Worm (Caenorhabditis elegans) whole organism, young adult: ENCODE measurements around the gene col-166.

Experiments
- B0035.1 ChIP-seq: sonication (generic microtip); optimal IDR thresholded peaks from 2 replicates; lab custom pipeline; 2016; ENCODE audit warnings: missing genetic modification characterization, mild to moderate bottlenecking, missing compliant biosample characterization, missing genotype, missing genetic modification reagents
- B0261.1 ChIP-seq: sonication (generic microtip); optimal IDR thresholded peaks from 2 replicates; lab custom pipeline; 2016; ENCODE audit warnings: mild to moderate bottlenecking, missing genetic modification characterization, moderate library complexity, missing compliant biosample characterization
- C06A6.2 ChIP-seq: fragments of 200-800 bp; sonication (Bioruptor generic); conservative IDR thresholded peaks from 2 replicates; pipeline ENCODE4 v1.3.6; 2022; ENCODE audit warnings: missing genetic modification characterization, missing compliant biosample characterization
- F49E8.2 ChIP-seq: sonication (generic microtip); optimal IDR thresholded peaks from 3 replicates; lab custom pipeline; 2017; ENCODE audit warnings: missing genetic modification characterization, mild to moderate bottlenecking, missing compliant biosample characterization, antibody characterized with exemption, moderate library complexity; ENCODE audit not compliant: insufficient read depth
- K12H6.12 ChIP-seq: fragments of 200-800 bp; sonication (Bioruptor generic); optimal IDR thresholded peaks from 2 replicates; lab custom pipeline; 2018; ENCODE audit warnings: mild to moderate bottlenecking, missing genetic modification characterization, missing compliant biosample characterization
- athp-1 ChIP-seq: sonication (generic microtip); optimal IDR thresholded peaks from 2 replicates; lab custom pipeline; 2017; ENCODE audit warnings: mild to moderate bottlenecking, missing genetic modification characterization, missing compliant biosample characterization
- attf-5 ChIP-seq: fragments of 200-800 bp; sonication (Bioruptor generic); optimal IDR thresholded peaks from 2 replicates; lab custom pipeline; 2018; ENCODE audit warnings: mild to moderate bottlenecking, missing genetic modification characterization, missing compliant biosample characterization
- attf-6 ChIP-seq: fragments of 200-800 bp; sonication (Bioruptor generic); IDR thresholded peaks from 2 replicates; pipeline ENCODE4 v1.3.6; 2022; ENCODE audit warnings: missing genetic modification reagents, missing genetic modification characterization, missing compliant biosample characterization
- ccch-3 ChIP-seq: fragments of 200-800 bp; sonication (Bioruptor generic); optimal IDR thresholded peaks from 2 replicates; lab custom pipeline; 2018; ENCODE audit warnings: mild to moderate bottlenecking, missing genetic modification characterization, missing compliant biosample characterization
- cebp-2 ChIP-seq: fragments of 200-800 bp; sonication (Bioruptor generic); IDR thresholded peaks from 2 replicates; pipeline ENCODE4 v1.3.6; 2022; ENCODE audit warnings: missing genetic modification characterization, missing compliant biosample characterization
- ceh-91 ChIP-seq: fragments of 200-800 bp; sonication (Bioruptor generic); IDR thresholded peaks from 2 replicates; pipeline ENCODE4 v1.3.6; 2022; ENCODE audit warnings: missing genetic modification reagents, missing genetic modification characterization, missing compliant biosample characterization
- chd-7 ChIP-seq: sonication (generic microtip); optimal IDR thresholded peaks from 2 replicates; lab custom pipeline; 2016; ENCODE audit warnings: mild to moderate bottlenecking, missing genetic modification characterization, moderate library complexity, missing compliant biosample characterization
- die-1 ChIP-seq: sonication (generic microtip); optimal IDR thresholded peaks from 2 replicates; lab custom pipeline; 2016; ENCODE audit warnings: missing genotype, mild to moderate bottlenecking, missing genetic modification characterization, missing compliant biosample characterization
- dox-1 ChIP-seq: fragments of 200-800 bp; sonication (Bioruptor generic); IDR thresholded peaks from 2 replicates; pipeline ENCODE4 v1.3.6; 2022; ENCODE audit warnings: missing genetic modification reagents, missing genetic modification characterization, missing compliant biosample characterization
- egl-18 ChIP-seq: fragments of 200-800 bp; sonication (Bioruptor generic); IDR thresholded peaks from 2 replicates; pipeline ENCODE4 v1.3.6; 2022; ENCODE audit warnings: missing genetic modification reagents, missing genetic modification characterization, missing compliant biosample characterization
- egl-44 ChIP-seq: fragments of 200-800 bp; sonication (Bioruptor generic); IDR thresholded peaks from 2 replicates; pipeline ENCODE4 v1.3.6; 2022; ENCODE audit warnings: missing genetic modification reagents, missing genetic modification characterization, missing compliant biosample characterization
- ekl-4 ChIP-seq: fragments of 200-800 bp; sonication (Bioruptor generic); IDR thresholded peaks from 2 replicates; pipeline ENCODE4 v1.3.6; 2022; ENCODE audit warnings: missing genetic modification reagents, missing genetic modification characterization, missing compliant biosample characterization
- him-1 ChIP-seq: sonication (generic microtip); optimal IDR thresholded peaks from 2 replicates; lab custom pipeline; 2016; ENCODE audit warnings: missing genotype, missing genetic modification reagents, missing genetic modification characterization, missing compliant biosample characterization
- hlh-12 ChIP-seq: sonication (generic microtip); optimal IDR thresholded peaks from 2 replicates; lab custom pipeline; 2016; ENCODE audit warnings: missing genetic modification characterization, missing compliant biosample characterization
- hmg-1.2 ChIP-seq: fragments of 200-800 bp; sonication (Bioruptor generic); IDR thresholded peaks from 2 replicates; pipeline ENCODE4 v1.3.6; 2022; ENCODE audit warnings: missing genetic modification reagents, missing genetic modification characterization, missing compliant biosample characterization
- hmg-20 ChIP-seq: fragments of 200-800 bp; sonication (Bioruptor generic); IDR thresholded peaks from 2 replicates; pipeline ENCODE4 v1.3.6; 2022; ENCODE audit warnings: missing genetic modification reagents, missing genetic modification characterization, missing compliant biosample characterization
- hrde-1 ChIP-seq: sonication (generic microtip); optimal IDR thresholded peaks from 2 replicates; lab custom pipeline; 2016; ENCODE audit warnings: missing genetic modification characterization, mild to moderate bottlenecking, missing compliant biosample characterization, moderate library complexity, missing genotype, missing genetic modification reagents, borderline replicate concordance
- lag-1 ChIP-seq: fragments of 200-800 bp; sonication (Bioruptor generic); IDR thresholded peaks from 2 replicates; pipeline ENCODE4 v1.3.6; 2022; ENCODE audit warnings: missing genetic modification reagents, missing genetic modification characterization, missing compliant biosample characterization
- lin-35 ChIP-seq, 3 experiments: fragments of 150-350 bp in 2 of 3; sonication (generic microtip) in 1 of 3; optimal IDR thresholded peaks; 2 replicates each; lab custom pipeline; 2014 to 2018; ENCODE audit warnings: missing biosample characterization in 3 of 3, missing genetic modification characterization in 3 of 3, missing genetic modification reagents in 3 of 3
- lin-54 ChIP-seq: fragments of 200-800 bp; sonication (Bioruptor generic); optimal IDR thresholded peaks from 2 replicates; lab custom pipeline; 2018; ENCODE audit warnings: mild to moderate bottlenecking, missing genetic modification characterization, missing compliant biosample characterization
- madf-10 ChIP-seq: sonication (generic microtip); optimal IDR thresholded peaks from 2 replicates; lab custom pipeline; 2016; ENCODE audit warnings: mild to moderate bottlenecking, missing genetic modification characterization, missing compliant biosample characterization
- mes-4 ChIP-seq: sonication (generic microtip); optimal IDR thresholded peaks from 2 replicates; lab custom pipeline; 2016; ENCODE audit warnings: missing genotype, missing genetic modification characterization, missing compliant biosample characterization
- mxl-1 ChIP-seq: sonication (generic microtip); optimal IDR thresholded peaks from 2 replicates; lab custom pipeline; 2016; ENCODE audit warnings: missing genetic modification characterization, missing compliant biosample characterization
- nfya-1 ChIP-seq: sonication (generic microtip); optimal IDR thresholded peaks from 2 replicates; lab custom pipeline; 2017; ENCODE audit warnings: antibody characterized with exemption, missing compliant biosample characterization, missing genetic modification characterization, borderline replicate concordance; ENCODE audit not compliant: insufficient read depth
- nhr-27 ChIP-seq: fragments of 200-800 bp; sonication (Bioruptor generic); optimal IDR thresholded peaks from 2 replicates; lab custom pipeline; 2018; ENCODE audit warnings: mild to moderate bottlenecking, missing genetic modification characterization, moderate library complexity, missing compliant biosample characterization
- nhr-90 ChIP-seq: sonication (generic microtip); optimal IDR thresholded peaks from 2 replicates; lab custom pipeline; 2016; ENCODE audit warnings: missing genotype, mild to moderate bottlenecking, missing genetic modification characterization, missing compliant biosample characterization
- pbrm-1 ChIP-seq: fragments of 200-800 bp; sonication (Bioruptor generic); IDR thresholded peaks from 2 replicates; pipeline ENCODE4 v1.3.6; 2022; ENCODE audit warnings: missing genetic modification reagents, missing genetic modification characterization, missing compliant biosample characterization
- rcor-1 ChIP-seq: fragments of 200-800 bp; sonication (Bioruptor generic); IDR thresholded peaks from 2 replicates; pipeline ENCODE4 v1.3.6; 2022; ENCODE audit warnings: missing genetic modification reagents, missing genetic modification characterization, missing compliant biosample characterization
- rec-8 ChIP-seq, 2 experiments: sonication (generic microtip); optimal IDR thresholded peaks; 2 replicates each; lab custom pipeline; 2016; ENCODE audit warnings: mild to moderate bottlenecking in 2 of 2, missing genetic modification characterization in 2 of 2, missing genetic modification reagents in 2 of 2, missing genotype in 2 of 2, missing biosample characterization in 1 of 2, missing compliant biosample characterization in 1 of 2, moderate library complexity in 1 of 2
- repo-1 ChIP-seq: sonication (generic microtip); optimal IDR thresholded peaks from 2 replicates; lab custom pipeline; 2017; ENCODE audit warnings: mild to moderate bottlenecking, missing genetic modification characterization, missing compliant biosample characterization
- sea-2 ChIP-seq: fragments of 200-800 bp; sonication (Bioruptor generic); IDR thresholded peaks from 2 replicates; pipeline ENCODE4 v1.3.6; 2022; ENCODE audit warnings: missing genetic modification characterization, missing compliant biosample characterization
- snpc-1.1 ChIP-seq: sonication (generic microtip); optimal IDR thresholded peaks from 2 replicates; lab custom pipeline; 2017; ENCODE audit warnings: missing genetic modification characterization, mild to moderate bottlenecking, missing compliant biosample characterization, antibody characterized with exemption, moderate library complexity, missing genotype, missing genetic modification reagents; ENCODE audit not compliant: insufficient read depth
- snpc-4 ChIP-seq, 5 experiments: fragments of 150-350 bp in 1 of 5; sonication (generic microtip) in 4 of 5; optimal IDR thresholded peaks; 2 replicates each; lab custom pipeline; 2014 to 2018; ENCODE audit warnings: missing genetic modification characterization in 5 of 5, missing biosample characterization in 3 of 5, antibody characterized with exemption in 2 of 5, mild to moderate bottlenecking in 2 of 5, missing compliant biosample characterization in 2 of 5, missing genotype in 2 of 5, moderate library complexity in 2 of 5, missing genetic modification reagents in 1 of 5
- somi-1 ChIP-seq: fragments of 200-800 bp; sonication (Bioruptor generic); optimal IDR thresholded peaks from 2 replicates; lab custom pipeline; 2018; ENCODE audit warnings: mild to moderate bottlenecking, missing genetic modification characterization, missing compliant biosample characterization
- sptf-2 ChIP-seq: fragments of 200-800 bp; sonication (Bioruptor generic); optimal IDR thresholded peaks from 2 replicates; lab custom pipeline; 2018; ENCODE audit warnings: mild to moderate bottlenecking, missing genetic modification characterization, missing compliant biosample characterization
- tbx-9 ChIP-seq: sonication (generic microtip); optimal IDR thresholded peaks from 2 replicates; lab custom pipeline; 2016; ENCODE audit warnings: borderline replicate concordance, missing genetic modification characterization, inconsistent platforms, missing compliant biosample characterization
- xnd-1 ChIP-seq: sonication (generic microtip); optimal IDR thresholded peaks from 2 replicates; lab custom pipeline; 2016; ENCODE audit warnings: missing genotype, missing genetic modification reagents, missing genetic modification characterization, missing compliant biosample characterization
- zim-3 ChIP-seq: sonication (generic microtip); optimal IDR thresholded peaks from 2 replicates; lab custom pipeline; 2017; ENCODE audit warnings: mild to moderate bottlenecking, missing genetic modification characterization, moderate library complexity, missing compliant biosample characterization
- ztf-18 ChIP-seq: sonication (generic microtip); optimal IDR thresholded peaks from 2 replicates; lab custom pipeline; 2016; ENCODE audit warnings: missing genotype, mild to moderate bottlenecking, missing genetic modification characterization, missing compliant biosample characterization
- ztf-25 ChIP-seq: fragments of 200-800 bp; sonication (Bioruptor generic); IDR thresholded peaks from 2 replicates; pipeline ENCODE4 v1.3.6; 2022; ENCODE audit warnings: missing genetic modification reagents, missing genetic modification characterization, missing compliant biosample characterization
- ztf-28 ChIP-seq: fragments of 200-800 bp; sonication (Bioruptor generic); IDR thresholded peaks from 2 replicates; pipeline ENCODE4 v1.3.6; 2022; ENCODE audit warnings: missing genetic modification reagents, missing genetic modification characterization, missing compliant biosample characterization

Gene col-166

ce11 chrX:6286154-6286553 is 6.3 kb downstream of the col-166 start (continued):
- TF ChIP-seq zim-3 (peak; percentile 19), athp-1 (tag; lab: Kevin White, UChicago) (peak; percentile 45), hrde-1 (peak; percentile 74), cebp-2 (GFP tag; lab: Robert Waterston, UW) (0 out of 2 replicates have a peak, but pooled peaks have one; percentile 88), snpc-4 (GFP tag; optimal IDR thresholded peaks at IDR 0.05; lab: Kevin White, UChicago) (peak; percentile 85), snpc-4 (tag; optimal IDR thresholded peaks at IDR 0.05; lab: Kevin White, UChicago) (peak in 2 of 4 experiments; percentile 35 to 83), lin-54 (GFP tag; lab: Kevin White, UChicago) (peak; percentile 42), rec-8 (tag; optimal IDR thresholded peaks at IDR 0.05; lab: Kevin White, UChicago) (peak; percentile 61 to 72), sea-2 (GFP tag; lab: Robert Waterston, UW) (peak; percentile 41; the same call in 1 of the 2 replicates), pbrm-1 (GFP tag; lab: Robert Waterston, UW) (peak; percentile 76), snpc-1.1 (tag; lab: Kevin White, UChicago) (peak; percentile 71), nfya-1 (tag; lab: Kevin White, UChicago) (no peak), F49E8.2 (peak; percentile 27), egl-18 (GFP tag; lab: Robert Waterston, UW) (0 out of 2 replicates have a peak, but pooled peaks have one; percentile 42), tbx-9 (tag; lab: Kevin White, UChicago) (no peak), madf-10 (tag; lab: Kevin White, UChicago) (peak; percentile 72), mes-4 (tag; lab: Kevin White, UChicago) (peak; percentile 43), rcor-1 (GFP tag; lab: Robert Waterston, UW) (peak; percentile 60; the same call in 1 of the 2 replicates), hmg-20 (0 out of 2 replicates have a peak, but pooled peaks have one; percentile 57), hmg-1.2 (GFP tag; lab: Robert Waterston, UW) (peak; percentile 63), ztf-25 (GFP tag; lab: Robert Waterston, UW) (peak; percentile 94), egl-44 (peak; percentile 86; the same call in 1 of the 2 replicates), repo-1 (no peak), him-1 (peak; percentile 97), dox-1 (GFP tag; lab: Robert Waterston, UW) (peak; percentile 62; the same call in 1 of the 2 replicates), lag-1 (no peak), ztf-18 (peak; percentile 69), attf-6 (GFP tag; lab: Robert Waterston, UW) (peak; percentile 60; the same call in 1 of the 2 replicates), K12H6.12 (tag; lab: Kevin White, UChicago) (no peak), xnd-1 (tag; lab: Kevin White, UChicago) (no peak), ccch-3 (no peak), nhr-27 (tag; lab: Kevin White, UChicago) (peak; percentile 16), nhr-90 (tag; lab: Kevin White, UChicago) (peak; percentile 76), lin-35 (GFP tag; optimal IDR thresholded peaks at IDR 0.05; lab: Kevin White, UChicago) (peak in 1 of 3 experiments; percentile 46), ztf-28 (GFP tag; lab: Robert Waterston, UW) (0 out of 2 replicates have a peak, but pooled peaks have one; percentile 63), hlh-12 (tag; lab: Kevin White, UChicago) (peak; percentile 64), ceh-91 (GFP tag; lab: Robert Waterston, UW) (no peak), C06A6.2 (GFP tag; lab: Robert Waterston, UW) (no peak), chd-7 (peak; percentile 69), sptf-2 (GFP tag; lab: Kevin White, UChicago) (peak; percentile 75), somi-1 (GFP tag; lab: Kevin White, UChicago) (peak; percentile 79), ekl-4 (GFP tag; lab: Robert Waterston, UW) (peak; percentile 80), B0261.1 (tag; lab: Kevin White, UChicago) (peak; percentile 82), die-1 (tag; lab: Kevin White, UChicago) (peak; percentile 90), mxl-1 (peak; percentile 90), attf-5 (peak; percentile 56), B0035.1 (peak; percentile 37)
